Fruit fly (Drosophila melanogaster) whole organism, embryonic: Measurements from ENCODE around the gene CG32259.

Source experiments
- Atf6 ChIP-seq: fragments of 200-800 bp; sonication (Bioruptor generic); IDR thresholded peaks from 2 replicates; pipeline ENCODE4 v1.3.6; 2022; ENCODE audit warnings: missing biosample characterization, missing genetic modification characterization
- Bgb ChIP-seq: fragments of 200-800 bp; sonication (Bioruptor generic); IDR thresholded peaks from 2 replicates; pipeline ENCODE4 v1.3.6; 2022; ENCODE audit warnings: missing biosample characterization, missing genetic modification characterization; ENCODE audit not compliant: partially characterized antibody
- CG10565 ChIP-seq: fragments of 200-800 bp; sonication (Bioruptor generic); optimal IDR thresholded peaks from 3 replicates; lab custom pipeline; 2016; ENCODE audit warnings: missing biosample characterization, mild to moderate bottlenecking, missing genetic modification characterization
- CG11504 ChIP-seq: fragments of 200-800 bp; sonication (Bioruptor generic); optimal IDR thresholded peaks from 3 replicates; lab custom pipeline; 2019; ENCODE audit warnings: missing biosample characterization, mild to moderate bottlenecking, missing genetic modification characterization, moderate library complexity
- CG12219 ChIP-seq: fragments of 200-800 bp; sonication (Bioruptor generic); optimal IDR thresholded peaks from 3 replicates; lab custom pipeline; 2018; ENCODE audit warnings: missing biosample characterization, mild to moderate bottlenecking, missing genetic modification characterization
- CG12659 ChIP-seq: fragments of 200-800 bp; sonication (Bioruptor generic); optimal IDR thresholded peaks from 3 replicates; lab custom pipeline; 2017; ENCODE audit warnings: mild to moderate bottlenecking, missing biosample characterization, missing genetic modification reagents, missing genetic modification characterization
- CG13424 ChIP-seq: fragments of 200-800 bp; sonication (Bioruptor generic); optimal IDR thresholded peaks from 2 replicates; lab custom pipeline; 2019; ENCODE audit warnings: missing biosample characterization, mild to moderate bottlenecking, missing genetic modification characterization, moderate library complexity
- CG17361 ChIP-seq: fragments of 200-800 bp; sonication (Bioruptor generic); IDR thresholded peaks from 3 replicates; pipeline ENCODE4 v1.3.6; 2022; ENCODE audit warnings: missing biosample characterization, missing genetic modification characterization
- CG17829 ChIP-seq: fragments of 200-800 bp; optimal IDR thresholded peaks from 2 replicates; lab custom pipeline; 2019; ENCODE audit warnings: missing biosample characterization, mild to moderate bottlenecking, missing genetic modification characterization, moderate library complexity
- CG2875 ChIP-seq: fragments of 200-800 bp; sonication (Bioruptor generic); optimal IDR thresholded peaks from 2 replicates; lab custom pipeline; 2017; ENCODE audit warnings: missing biosample characterization, mild to moderate bottlenecking, missing genetic modification characterization, missing genetic modification reagents
- CG31388 ChIP-seq: fragments of 200-800 bp; sonication (Bioruptor generic); optimal IDR thresholded peaks from 2 replicates; lab custom pipeline; 2016; ENCODE audit warnings: missing biosample characterization, missing genetic modification characterization
- CG32767 ChIP-seq: fragments of 200-800 bp; sonication (Bioruptor generic); IDR thresholded peaks from 2 replicates; pipeline ENCODE4 v1.3.6; 2022; ENCODE audit warnings: missing biosample characterization, missing genetic modification characterization
- CG5245 ChIP-seq: fragments of 200-800 bp; sonication (Bioruptor generic); optimal IDR thresholded peaks from 3 replicates; lab custom pipeline; 2016; ENCODE audit warnings: missing biosample characterization, missing genetic modification characterization
- CG6175 ChIP-seq: fragments of 200-800 bp; sonication (Bioruptor generic); IDR thresholded peaks from 3 replicates; pipeline ENCODE4 v1.3.6; 2022; ENCODE audit warnings: missing biosample characterization, missing genetic modification characterization
- CG6689 ChIP-seq: fragments of 200-800 bp; sonication (Bioruptor generic); IDR thresholded peaks from 2 replicates; pipeline ENCODE4 v1.3.6; 2022; ENCODE audit warnings: missing biosample characterization, missing genetic modification characterization
- CG6765 ChIP-seq: fragments of 200-800 bp; sonication (Bioruptor generic); optimal IDR thresholded peaks from 3 replicates; lab custom pipeline; 2017; ENCODE audit warnings: missing biosample characterization, mild to moderate bottlenecking, missing genetic modification characterization
- CG6813 ChIP-seq: fragments of 200-800 bp; sonication (Bioruptor generic); optimal IDR thresholded peaks from 2 replicates; lab custom pipeline; 2017; ENCODE audit warnings: missing biosample characterization, missing genetic modification characterization, mild to moderate bottlenecking, moderate library complexity, missing genetic modification reagents
- CG7786 ChIP-seq: fragments of 200-800 bp; sonication (Bioruptor generic); optimal IDR thresholded peaks from 2 replicates; lab custom pipeline; 2016; ENCODE audit warnings: missing biosample characterization, missing genetic modification characterization
- CG8089 ChIP-seq: fragments of 200-800 bp; sonication (Bioruptor generic); optimal IDR thresholded peaks from 3 replicates; lab custom pipeline; 2016; ENCODE audit warnings: missing biosample characterization, missing genetic modification characterization
- CG8359 ChIP-seq: fragments of 200-800 bp; sonication (Bioruptor generic); optimal IDR thresholded peaks from 2 replicates; lab custom pipeline; 2017; ENCODE audit warnings: missing biosample characterization, mild to moderate bottlenecking, missing genetic modification characterization, borderline replicate concordance
- CG8765 ChIP-seq: fragments of 200-800 bp; sonication (Bioruptor generic); IDR thresholded peaks from 2 replicates; pipeline ENCODE4 v1.3.6; 2022; ENCODE audit warnings: missing biosample characterization, missing genetic modification characterization
- CG8944 ChIP-seq: fragments of 200-800 bp; sonication (Bioruptor generic); optimal IDR thresholded peaks from 3 replicates; lab custom pipeline; 2016; ENCODE audit warnings: missing biosample characterization, missing genetic modification characterization
- CG9817 ChIP-seq: fragments of 200-800 bp; sonication (Bioruptor generic); optimal IDR thresholded peaks from 2 replicates; lab custom pipeline; 2018; ENCODE audit warnings: missing biosample characterization, mild to moderate bottlenecking, missing genetic modification characterization, moderate library complexity
- D ChIP-seq, 2 experiments: fragments of 200-800 bp in 1 of 2; fragments of >200 bp in 1 of 2; sonication (Bioruptor generic) in 1 of 2; optimal IDR thresholded peaks; 2 replicates in 1 of 2; 3 replicates in 1 of 2; lab custom pipeline; 2017; ENCODE audit warnings: mild to moderate bottlenecking in 1 of 2, missing biosample characterization in 1 of 2, missing genetic modification characterization in 1 of 2, missing genetic modification reagents in 1 of 2
- Dbx ChIP-seq: fragments of 200-800 bp; sonication (Bioruptor generic); IDR thresholded peaks from 3 replicates; pipeline ENCODE4 v1.3.6; 2022; ENCODE audit warnings: missing biosample characterization, missing genetic modification characterization
- Dfd ChIP-seq, 2 experiments: fragments of >200 bp; optimal IDR thresholded peaks; 2 replicates each; lab custom pipeline; 2017; ENCODE audit warnings: missing biosample characterization in 2 of 2, missing genetic modification characterization in 2 of 2
- E2f1 ChIP-seq: fragments of 200-800 bp; sonication (Bioruptor generic); IDR thresholded peaks from 2 replicates; pipeline ENCODE4 v1.3.6; 2022; ENCODE audit warnings: missing biosample characterization, missing genetic modification characterization
- H2.0 ChIP-seq: fragments of 200-800 bp; sonication (Bioruptor generic); IDR thresholded peaks from 2 replicates; pipeline ENCODE4 v1.3.6; 2022; ENCODE audit warnings: missing biosample characterization, missing genetic modification characterization
- MESR4 ChIP-seq: fragments of 200-800 bp; sonication (Bioruptor generic); optimal IDR thresholded peaks from 2 replicates; lab custom pipeline; 2018; ENCODE audit warnings: missing biosample characterization, mild to moderate bottlenecking, missing genetic modification characterization, moderate library complexity
- Max ChIP-seq: fragments of 200-800 bp; sonication (Bioruptor generic); optimal IDR thresholded peaks from 2 replicates; lab custom pipeline; 2016; ENCODE audit warnings: missing biosample characterization, mild to moderate bottlenecking, missing genetic modification characterization
- Nf-YB ChIP-seq: fragments of 200-800 bp; sonication (Bioruptor generic); optimal IDR thresholded peaks from 3 replicates; lab custom pipeline; 2019; ENCODE audit warnings: missing biosample characterization, mild to moderate bottlenecking, missing genetic modification characterization, moderate library complexity
- Opbp ChIP-seq: fragments of 200-800 bp; sonication (Bioruptor generic); IDR thresholded peaks from 3 replicates; pipeline ENCODE4 v1.3.6; 2022; ENCODE audit warnings: missing biosample characterization, missing genetic modification characterization; ENCODE audit not compliant: partially characterized antibody
- Side ChIP-seq: fragments of 200-800 bp; sonication (Bioruptor generic); optimal IDR thresholded peaks from 2 replicates; lab custom pipeline; 2016; ENCODE audit warnings: missing biosample characterization, missing genetic modification characterization
- Trl ChIP-seq, 3 experiments: fragments of >200 bp in 2 of 3; fragments of 200-800 bp in 1 of 3; sonication (Bioruptor generic) in 1 of 3; optimal IDR thresholded peaks; 2 replicates in 1 of 3; 3 replicates in 2 of 3; lab custom pipeline; 2016 to 2017; ENCODE audit warnings: missing biosample characterization in 1 of 3, missing genetic modification characterization in 1 of 3
- Usf ChIP-seq: fragments of 200-800 bp; sonication (Bioruptor generic); optimal IDR thresholded peaks from 2 replicates; lab custom pipeline; 2017; ENCODE audit warnings: missing genotype, missing biosample characterization, missing genetic modification characterization
- Xrp1 ChIP-seq: fragments of 200-800 bp; sonication (Bioruptor generic); IDR thresholded peaks from 2 replicates; pipeline ENCODE4 v1.3.6; 2022; ENCODE audit warnings: missing biosample characterization, missing genetic modification characterization
- ab ChIP-seq: fragments of 200-800 bp; sonication (Bioruptor generic); optimal IDR thresholded peaks from 2 replicates; lab custom pipeline; 2016; ENCODE audit warnings: missing biosample characterization, missing genetic modification characterization
- ash1 ChIP-seq: fragments of 200-800 bp; sonication (Bioruptor generic); optimal IDR thresholded peaks from 2 replicates; lab custom pipeline; 2018; ENCODE audit warnings: missing biosample characterization, mild to moderate bottlenecking, missing genetic modification characterization
- cg ChIP-seq: fragments of 200-800 bp; sonication (Bioruptor generic); optimal IDR thresholded peaks from 3 replicates; lab custom pipeline; 2019; ENCODE audit warnings: missing biosample characterization, mild to moderate bottlenecking, missing genetic modification characterization, moderate library complexity
- chif ChIP-seq, 2 experiments: fragments of 200-800 bp; sonication (Bioruptor generic); optimal IDR thresholded peaks; 3 replicates each; lab custom pipeline; 2016; ENCODE audit warnings: missing biosample characterization in 2 of 2, missing genetic modification characterization in 2 of 2
- gce ChIP-seq: fragments of 200-800 bp; sonication (Bioruptor generic); IDR thresholded peaks from 3 replicates; pipeline ENCODE4 v1.3.6; 2022; ENCODE audit warnings: missing biosample characterization, missing genetic modification characterization
- gcm ChIP-seq: fragments of 200-800 bp; sonication (Bioruptor generic); optimal IDR thresholded peaks from 2 replicates; lab custom pipeline; 2019; ENCODE audit warnings: missing biosample characterization, mild to moderate bottlenecking, missing genetic modification characterization, moderate library complexity
- mam ChIP-seq: fragments of 200-800 bp; sonication (Bioruptor generic); optimal IDR thresholded peaks from 3 replicates; lab custom pipeline; 2016; ENCODE audit warnings: missing biosample characterization, missing genetic modification characterization
- sd ChIP-seq: fragments of 200-800 bp; sonication (Bioruptor generic); optimal IDR thresholded peaks from 3 replicates; lab custom pipeline; 2018; ENCODE audit warnings: missing biosample characterization, mild to moderate bottlenecking, missing genetic modification characterization, moderate library complexity
- slp2 ChIP-seq: fragments of 200-800 bp; sonication (Bioruptor generic); optimal IDR thresholded peaks from 2 replicates; lab custom pipeline; 2016; ENCODE audit warnings: missing biosample characterization, missing genetic modification characterization
- sob ChIP-seq: fragments of 200-800 bp; sonication (Bioruptor generic); IDR thresholded peaks from 2 replicates; pipeline ENCODE4 v1.3.6; 2022; ENCODE audit warnings: missing biosample characterization, missing genetic modification characterization
- tup ChIP-seq: fragments of 200-800 bp; sonication (Bioruptor generic); optimal IDR thresholded peaks from 2 replicates; lab custom pipeline; 2016; ENCODE audit warnings: missing biosample characterization, mild to moderate bottlenecking, missing genetic modification characterization, moderate library complexity
- wek ChIP-seq: fragments of 200-800 bp; sonication (Bioruptor generic); optimal IDR thresholded peaks from 3 replicates; lab custom pipeline; 2018; ENCODE audit warnings: missing biosample characterization, mild to moderate bottlenecking, missing genetic modification characterization, moderate library complexity
- zen ChIP-seq: fragments of 200-800 bp; sonication (Bioruptor generic); optimal IDR thresholded peaks from 3 replicates; lab custom pipeline; 2018; ENCODE audit warnings: missing biosample characterization, mild to moderate bottlenecking, missing genetic modification characterization, moderate library complexity

Gene CG32259

DNA sequence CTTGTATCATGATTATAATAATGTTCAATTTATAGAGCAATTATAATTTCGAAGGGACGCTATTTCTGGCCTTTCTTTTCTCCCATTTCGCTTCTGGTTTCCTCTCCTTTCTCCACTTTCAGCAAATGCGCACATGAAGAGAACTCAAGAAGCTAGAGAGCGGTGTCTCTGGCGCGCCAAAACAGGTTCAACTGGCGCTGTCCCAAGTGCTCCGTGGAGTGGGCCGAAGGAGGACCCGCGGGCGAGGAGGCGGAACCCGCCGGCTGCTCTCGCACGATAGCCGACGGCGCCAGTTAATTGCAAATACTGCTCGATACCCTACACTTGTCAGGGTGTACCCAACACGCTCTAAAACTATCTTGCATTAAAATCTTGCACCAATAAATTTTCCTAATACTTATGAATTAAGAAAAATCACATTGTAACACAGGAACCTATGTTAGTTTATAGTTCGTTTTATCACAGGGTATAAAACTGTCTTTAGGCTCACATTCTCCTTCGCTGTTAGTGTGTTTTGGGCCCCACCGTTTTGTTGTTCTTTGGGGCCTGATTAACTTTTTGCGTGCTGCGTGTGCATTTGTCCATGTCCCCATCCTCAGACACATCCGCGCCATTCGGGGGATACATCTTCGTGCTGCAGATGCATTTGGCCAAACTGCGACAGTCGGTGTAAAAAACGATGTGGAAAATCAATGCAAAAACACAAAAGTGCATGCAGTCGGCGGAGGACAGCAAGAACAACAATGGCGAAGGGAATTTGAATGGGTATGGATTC lies 1.2 kb downstream of the CG32259 start (continued):
- TF ChIP-seq ash1 (no peak), CG2875 (peak; percentile 54), CG32767 (GFP tag; lab: Robert Waterston, UW) (peak; percentile 90), CG10565 (GFP tag; lab: Kevin White, UChicago) (peak; percentile 46), Atf6 (peak; percentile 95), CG6689 (peak; percentile 92), CG6765 (peak; percentile 52), slp2 (GFP tag; lab: Kevin White, UChicago) (peak; percentile 87), CG9817 (tag; lab: Kevin White, UChicago) (peak; percentile 87), wek (GFP tag; lab: Kevin White, UChicago) (peak; percentile 22), Usf (GFP tag; lab: Kevin White, UChicago) (peak; percentile 80), Bgb (no peak), ab (GFP tag; lab: Kevin White, UChicago) (peak; percentile 78), tup (GFP tag; lab: Kevin White, UChicago) (peak; percentile 64), CG12659 (GFP tag; lab: Kevin White, UChicago) (peak; percentile 87), CG31388 (GFP tag; lab: Kevin White, UChicago) (peak; percentile 53), CG5245 (peak; percentile 71), CG8765 (peak; percentile 65), MESR4 (no peak), CG17829 (tag; lab: Kevin White, UChicago) (peak; percentile 59), CG7786 (peak; percentile 93), zen (tag; lab: Kevin White, UChicago) (peak; percentile 45), CG6813 (peak; percentile 70)

DNA sequence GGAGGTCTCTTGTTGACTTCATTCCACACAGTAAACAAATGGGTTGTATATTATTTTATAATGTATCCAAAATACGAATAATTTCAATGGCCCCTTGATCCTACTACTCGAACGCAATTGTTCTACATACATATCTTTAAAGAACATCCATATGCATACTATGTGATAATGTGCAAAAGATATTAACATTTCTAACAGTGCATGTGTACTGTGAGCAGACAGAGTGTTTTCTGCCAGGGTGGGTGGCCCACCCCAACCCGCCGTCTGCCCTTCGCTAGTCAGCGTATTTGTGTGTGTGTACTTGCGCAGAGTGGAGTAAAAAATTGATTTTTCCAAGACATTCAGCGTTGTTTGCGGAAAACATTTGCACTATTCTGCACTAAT lies 1.8 kb downstream of the CG32259 start:
- TF ChIP-seq H2.0 (GFP tag; lab: Robert Waterston, UW) (peak; percentile 76), mam (no peak), Opbp (GFP tag; lab: Robert Waterston, UW) (no peak), E2f1 (peak; percentile 81), gce (peak; percentile 53; the same call in 1 of the 3 replicates), cg (GFP tag; lab: Kevin White, UChicago) (peak; percentile 6), Trl (optimal IDR thresholded peaks at IDR 0.05; lab: Kevin White, UChicago) (no peak), Trl (GFP tag; optimal IDR thresholded peaks at IDR 0.05; lab: Kevin White, UChicago) (no peak), CG11504 (tag; lab: Kevin White, UChicago) (peak; percentile 23), CG6175 (GFP tag; lab: Robert Waterston, UW) (no peak), CG13424 (peak; percentile 21), Nf-YB (GFP tag; lab: Kevin White, UChicago) (no peak), sd (tag; lab: Kevin White, UChicago) (no peak), D (optimal IDR thresholded peaks at IDR 0.05; lab: Kevin White, UChicago) (no peak), D (GFP tag; optimal IDR thresholded peaks at IDR 0.05; lab: Kevin White, UChicago) (no peak), Dbx (GFP tag; lab: Robert Waterston, UW) (peak; percentile 59), Dfd (GFP tag; optimal IDR thresholded peaks at IDR 0.05; lab: Kevin White, UChicago) (no peak), Xrp1 (GFP tag; lab: Robert Waterston, UW) (peak; percentile 78), Side (GFP tag; lab: Kevin White, UChicago) (peak; percentile 45), CG32767 (GFP tag; lab: Robert Waterston, UW) (peak; percentile 40), CG8359 (no peak), CG8089 (GFP tag; lab: Kevin White, UChicago) (no peak), sob (peak; percentile 79), chif (GFP tag; optimal IDR thresholded peaks at IDR 0.05; lab: Kevin White, UChicago) (peak in 1 of 2 experiments; percentile 2), Max (GFP tag; lab: Kevin White, UChicago) (no peak), CG12219 (GFP tag; lab: Kevin White, UChicago) (peak; percentile 67), CG8944 (GFP tag; lab: Kevin White, UChicago) (peak; percentile 33), gcm (GFP tag; lab: Kevin White, UChicago) (no peak), CG17361 (GFP tag; lab: Robert Waterston, UW) (peak; percentile 34; the same call in 1 of the 3 replicates)
